Worm (Caenorhabditis elegans): ENCODE measurements around the gene ocr-3.

ocr-3 gene

DNA sequence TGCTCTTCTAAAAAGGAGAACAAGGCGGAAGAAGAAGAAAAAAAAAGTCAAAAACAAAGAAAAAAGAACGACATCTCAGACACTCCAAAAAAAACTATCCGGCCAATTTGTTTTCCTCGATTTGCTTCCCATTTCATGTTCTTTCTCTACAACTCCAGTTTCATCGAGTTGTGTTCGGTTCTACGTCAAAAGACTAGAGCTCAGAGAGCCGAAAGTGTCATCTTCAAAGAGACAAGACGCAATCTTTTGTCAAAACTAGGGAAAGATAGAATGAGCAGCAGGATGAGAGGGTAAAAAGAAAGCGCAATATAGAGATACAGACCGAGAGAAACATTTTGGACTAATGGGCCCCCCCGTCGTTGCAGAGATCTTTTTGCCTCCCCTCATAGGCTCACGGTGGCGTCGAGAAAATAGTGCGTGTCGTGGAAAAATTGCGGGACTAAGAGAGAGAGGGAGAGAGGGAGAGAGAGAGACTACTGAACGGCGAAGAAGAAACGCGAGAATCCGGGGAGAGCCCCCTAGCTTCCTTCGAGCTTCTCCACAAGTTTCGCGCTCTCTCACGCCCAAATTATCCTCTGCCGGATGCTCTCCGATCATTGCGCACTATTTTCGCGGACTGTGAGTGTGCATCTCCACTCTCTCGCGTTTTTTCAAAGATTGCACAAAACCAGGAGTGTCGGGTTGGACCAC lies 20.6 kb downstream of the ocr-3 start (continued):
- TF ChIP-seq nhr-12 (tag; optimal IDR thresholded peaks at IDR 0.05) (no peak), tbx-2 (tag; optimal IDR thresholded peaks at IDR 0.05) (peak; percentile 81), dpl-1 (GFP tag; optimal IDR thresholded peaks at IDR 0.05) (peak in 1 of 3 experiments; percentile 6), hlh-4 (tag; optimal IDR thresholded peaks at IDR 0.05) (no peak), elt-3 (tag; optimal IDR thresholded peaks at IDR 0.05) (no peak), efl-1 (optimal IDR thresholded peaks at IDR 0.05) (peak; percentile 22 to 48), efl-1 (GFP tag; optimal IDR thresholded peaks at IDR 0.05 in 1 of 2) (peak in 1 of 2 experiments; percentile 83), nhr-76 (tag; optimal IDR thresholded peaks at IDR 0.05) (no peak), nhr-19 (GFP tag; conservative IDR thresholded peaks at IDR 0.05) (peak; percentile 67), pqm-1 (tag; optimal IDR thresholded peaks at IDR 0.05) (no peak), unc-62 (GFP tag; optimal IDR thresholded peaks at IDR 0.05) (no peak), elt-2 (tag; optimal IDR thresholded peaks at IDR 0.05) (no peak), nhr-28 (tag; optimal IDR thresholded peaks at IDR 0.05) (no peak), ceh-82 (tag; optimal IDR thresholded peaks at IDR 0.05) (peak; percentile 56 to 62 (median 58)), ceh-8 (GFP tag; optimal IDR thresholded peaks at IDR 0.05) (peak; percentile 82), swsn-7 (tag; optimal IDR thresholded peaks at IDR 0.05) (peak; percentile 72), C16A3.4 (tag; optimal IDR thresholded peaks at IDR 0.05) (peak; percentile 11), grh-1 (GFP tag; IDR thresholded peaks at IDR 0.05) (no peak), fkh-4 (tag; optimal IDR thresholded peaks at IDR 0.05; ENCODE audit: borderline replicate concordance) (no peak), lin-39 (tag; optimal IDR thresholded peaks at IDR 0.05) (no peak), unc-130 (tag; optimal IDR thresholded peaks at IDR 0.05) (peak; percentile 44), isw-1 (GFP tag; IDR thresholded peaks at IDR 0.05) (peak; percentile 44), ceh-88 (GFP tag; IDR thresholded peaks at IDR 0.05) (peak; percentile 34; the same call in 1 of the 2 replicates), C04F5.9 (tag; optimal IDR thresholded peaks at IDR 0.05) (no peak), xbp-1 (tag; optimal IDR thresholded peaks at IDR 0.05) (peak; percentile 53), ztf-4 (tag; optimal IDR thresholded peaks at IDR 0.05) (peak; percentile 59), hlh-17 (GFP tag; optimal IDR thresholded peaks at IDR 0.05; ENCODE audit: borderline replicate concordance) (no peak), vab-15 (tag; optimal IDR thresholded peaks at IDR 0.05) (no peak), nhr-237 (tag; optimal IDR thresholded peaks at IDR 0.05) (no peak), fos-1 (tag; optimal IDR thresholded peaks at IDR 0.05) (peak; percentile 1), ces-1 (GFP tag; optimal IDR thresholded peaks at IDR 0.05) (peak; percentile 44), lir-3 (tag; optimal IDR thresholded peaks at IDR 0.05; ENCODE audit: poor library complexity) (peak; percentile 2), snpc-4 (tag; optimal IDR thresholded peaks at IDR 0.05) (no peak), ets-5 (GFP tag; IDR thresholded peaks at IDR 0.05) (no peak), C34B4.2 (tag; optimal IDR thresholded peaks at IDR 0.05) (no peak), nhr-84 (tag; optimal IDR thresholded peaks at IDR 0.05) (no peak), ztf-11 (tag; optimal IDR thresholded peaks at IDR 0.05) (no peak), F16B12.6 (tag; optimal IDR thresholded peaks at IDR 0.05) (no peak), fkh-8 (tag; optimal IDR thresholded peaks at IDR 0.05) (peak; percentile 73), lin-14 (GFP tag; optimal IDR thresholded peaks at IDR 0.05) (peak; percentile 97), nhr-85 (tag) (no peak), aha-1 (tag; optimal IDR thresholded peaks at IDR 0.05) (no peak), mdl-1 (tag; optimal IDR thresholded peaks at IDR 0.05) (peak in 1 of 2 experiments; percentile 33), fkh-10 (GFP tag; optimal IDR thresholded peaks at IDR 0.05) (peak; percentile 79), sox-4 (tag; optimal IDR thresholded peaks at IDR 0.05) (peak; percentile 25), lin-35 (GFP tag; optimal IDR thresholded peaks at IDR 0.05) (peak in 1 of 2 experiments; percentile 23), unc-30 (tag; optimal IDR thresholded peaks at IDR 0.05) (no peak), zip-4 (GFP tag; optimal IDR thresholded peaks at IDR 0.05) (peak; percentile 4), mep-1 (tag; optimal IDR thresholded peaks at IDR 0.05) (peak; percentile 15), mef-2 (tag; optimal IDR thresholded peaks at IDR 0.05) (no peak), alr-1 (tag; optimal IDR thresholded peaks at IDR 0.05; ENCODE audit: borderline replicate concordance) (no peak), dsc-1 (tag; optimal IDR thresholded peaks at IDR 0.05) (peak; percentile 84)

Measured in whole organism, L1 larva.